Fruit fly (Drosophila melanogaster) whole organism: ENCODE measurements around the gene CG15773.

Experiments used
- EcR ChIP-seq, 2 experiments: fragments of >200 bp; optimal IDR thresholded peaks; 2 replicates each; lab custom pipeline; 2017; ENCODE audit warnings: missing biosample characterization in 2 of 2, missing genetic modification characterization in 2 of 2, missing genetic modification reagents in 2 of 2
- pan ChIP-seq: fragments of >200 bp; optimal IDR thresholded peaks from 2 replicates; lab custom pipeline; 2017
- psq ChIP-seq: fragments of >200 bp; optimal IDR thresholded peaks from 2 replicates; lab custom pipeline; 2017
- usp ChIP-seq: fragments of >200 bp; optimal IDR thresholded peaks from 2 replicates; lab custom pipeline; 2017; ENCODE audit warnings: missing biosample characterization, missing genetic modification characterization, mixed read lengths

DNA sequence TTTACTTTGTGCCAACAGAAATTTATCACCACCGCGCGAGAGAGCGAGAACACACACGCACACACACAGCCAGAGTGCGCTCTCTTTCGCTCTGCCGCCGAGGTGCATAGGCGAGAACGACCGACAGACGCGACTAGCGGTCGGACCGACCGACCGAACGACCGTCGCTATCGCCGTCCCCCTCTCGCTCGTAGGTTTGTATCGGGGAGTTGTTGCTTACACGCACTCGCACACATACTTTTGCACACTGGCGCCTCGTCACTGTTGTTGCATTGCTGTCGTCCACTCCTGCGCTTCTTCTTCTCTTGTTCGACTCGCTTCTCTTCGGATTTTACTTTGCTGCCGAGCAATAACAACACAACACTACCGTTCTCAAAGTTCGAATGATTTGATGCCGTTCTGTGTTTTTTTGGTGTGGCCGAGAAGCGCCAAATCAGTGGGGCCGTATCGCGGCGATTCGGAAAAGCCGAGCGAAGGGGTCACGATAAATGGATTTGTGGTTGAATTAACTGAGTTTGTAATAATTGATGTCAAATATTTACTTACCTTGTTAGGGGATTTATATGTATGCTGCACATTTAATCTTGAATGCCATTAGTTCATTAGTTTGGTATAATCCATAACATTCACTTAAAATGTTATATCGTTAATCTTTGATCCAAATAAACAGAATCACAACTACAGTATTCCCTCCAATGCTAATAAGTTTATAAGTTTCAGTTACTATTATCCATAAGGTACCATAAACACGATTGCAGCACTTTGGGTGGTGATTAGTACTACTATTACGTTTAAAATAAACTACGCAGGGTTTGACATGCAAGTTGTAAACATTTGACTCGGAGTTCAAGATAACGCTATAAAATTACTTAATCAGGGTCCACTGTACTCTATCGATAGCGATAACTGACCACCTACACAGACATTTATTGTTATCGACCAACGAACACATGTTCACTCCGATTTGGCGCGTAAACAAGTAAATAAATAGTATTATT is 14.6 kb downstream of the CG15773 start, which contains the start of the genes IntS6 and Rtel1:
- no peak for TF ChIP-seq EcR (GFP tag; optimal IDR thresholded peaks at IDR 0.05; lab: Kevin White, UChicago)
- no peak for TF ChIP-seq usp (GFP tag; lab: Kevin White, UChicago)
- TF ChIP-seq psq, result no peak
- no peak for TF ChIP-seq pan (lab: Kevin White, UChicago)
